Worm (Caenorhabditis elegans) whole organism, L3 larva: Measurements from ENCODE around the gene nspb-11.

Experiments used
- R02D3.7 ChIP-seq: fragments of 150-350 bp; optimal IDR thresholded peaks from 2 replicates; lab custom pipeline; 2014; ENCODE audit warnings: missing biosample characterization, missing genetic modification characterization
- aly-2 ChIP-seq: fragments of 150-350 bp; optimal IDR thresholded peaks from 2 replicates; lab custom pipeline; 2014; ENCODE audit warnings: missing biosample characterization, missing genetic modification characterization
- ama-1 ChIP-seq: fragments of 150-350 bp; optimal IDR thresholded peaks from 2 replicates; lab custom pipeline; 2018
- ceh-28 ChIP-seq: fragments of 150-350 bp; optimal IDR thresholded peaks from 2 replicates; lab custom pipeline; 2014; ENCODE audit warnings: missing biosample characterization, missing genetic modification reagents, missing genetic modification characterization
- ceh-82 ChIP-seq: fragments of 150-350 bp; optimal IDR thresholded peaks from 2 replicates; lab custom pipeline; 2014; ENCODE audit warnings: missing biosample characterization, missing genetic modification characterization
- ceh-9 ChIP-seq: sonication (generic microtip); optimal IDR thresholded peaks from 2 replicates; lab custom pipeline; 2018; ENCODE audit warnings: missing biosample characterization, missing genetic modification characterization
- daf-12 ChIP-seq: fragments of 150-350 bp; optimal IDR thresholded peaks from 2 replicates; lab custom pipeline; 2014; ENCODE audit warnings: missing biosample characterization, missing genetic modification reagents, missing genetic modification characterization
- egl-27 ChIP-seq: sonication (generic microtip); optimal IDR thresholded peaks from 4 replicates; lab custom pipeline; 2017; ENCODE audit warnings: missing biosample characterization, missing genetic modification reagents, missing genetic modification characterization
- egl-5 ChIP-seq: fragments of 150-350 bp; optimal IDR thresholded peaks from 2 replicates; lab custom pipeline; 2017; ENCODE audit warnings: missing biosample characterization, missing genetic modification reagents, missing genetic modification characterization, inconsistent platforms
- elt-2 ChIP-seq: sonication (generic microtip); optimal IDR thresholded peaks from 2 replicates; lab custom pipeline; 2016; ENCODE audit warnings: missing genetic modification reagents, mild to moderate bottlenecking, missing genetic modification characterization, missing compliant biosample characterization
- elt-3 ChIP-seq, 3 experiments: fragments of 150-350 bp in 1 of 3; sonication (generic microtip) in 2 of 3; optimal IDR thresholded peaks; 2 replicates in 2 of 3; 4 replicates in 1 of 3; lab custom pipeline; 2014 to 2017; ENCODE audit warnings: missing biosample characterization in 3 of 3, missing genetic modification characterization in 3 of 3
- fkh-10 ChIP-seq: sonication (generic microtip); optimal IDR thresholded peaks from 2 replicates; lab custom pipeline; 2017; ENCODE audit warnings: missing biosample characterization, missing genetic modification reagents, missing genetic modification characterization
- fkh-2 ChIP-seq: fragments of 150-350 bp; optimal IDR thresholded peaks from 2 replicates; lab custom pipeline; 2014; ENCODE audit warnings: missing biosample characterization, missing genetic modification reagents, missing genetic modification characterization
- hmg-11 ChIP-seq: sonication (generic microtip); optimal IDR thresholded peaks from 2 replicates; lab custom pipeline; 2016; ENCODE audit warnings: missing genetic modification characterization, missing compliant biosample characterization
- lin-15B ChIP-seq: fragments of 150-350 bp; optimal IDR thresholded peaks from 2 replicates; lab custom pipeline; 2014; ENCODE audit warnings: missing biosample characterization, missing genetic modification characterization
- lin-39 ChIP-seq: fragments of 150-350 bp; optimal IDR thresholded peaks from 2 replicates; lab custom pipeline; 2018; ENCODE audit warnings: missing biosample characterization, missing genetic modification reagents, missing genetic modification characterization
- lsy-12 ChIP-seq: sonication (generic microtip); optimal IDR thresholded peaks from 2 replicates; lab custom pipeline; 2016; ENCODE audit warnings: mild to moderate bottlenecking, missing genetic modification characterization, missing compliant biosample characterization
- mdl-1 ChIP-seq: fragments of 150-350 bp; optimal IDR thresholded peaks from 2 replicates; lab custom pipeline; 2014; ENCODE audit warnings: missing biosample characterization, missing genetic modification characterization
- mml-1 ChIP-seq: fragments of 150-350 bp; sonication (generic microtip); optimal IDR thresholded peaks from 3 replicates; lab custom pipeline; 2014; ENCODE audit warnings: missing biosample characterization, missing genetic modification characterization
- nfya-1 ChIP-seq: sonication (generic microtip); optimal IDR thresholded peaks from 2 replicates; lab custom pipeline; 2017; ENCODE audit warnings: missing genetic modification characterization, mild to moderate bottlenecking, missing compliant biosample characterization, antibody characterized with exemption, moderate library complexity; ENCODE audit not compliant: insufficient read depth
- nhr-11 ChIP-seq: fragments of 150-350 bp; optimal IDR thresholded peaks from 2 replicates; lab custom pipeline; 2014; ENCODE audit warnings: missing biosample characterization, missing genetic modification characterization
- nhr-23 ChIP-seq: fragments of 150-350 bp; optimal IDR thresholded peaks from 2 replicates; lab custom pipeline; 2014; ENCODE audit warnings: missing biosample characterization, missing genetic modification reagents, missing genetic modification characterization
- nhr-237 ChIP-seq: fragments of 150-350 bp; optimal IDR thresholded peaks from 2 replicates; lab custom pipeline; 2014; ENCODE audit warnings: missing biosample characterization, missing genetic modification characterization
- nhr-25 ChIP-seq: sonication (generic microtip); optimal IDR thresholded peaks from 2 replicates; lab custom pipeline; 2017; ENCODE audit warnings: missing biosample characterization, missing genetic modification characterization
- nhr-43 ChIP-seq: sonication (generic microtip); optimal IDR thresholded peaks from 2 replicates; lab custom pipeline; 2016; ENCODE audit warnings: mild to moderate bottlenecking, missing genetic modification characterization, missing compliant biosample characterization; ENCODE audit not compliant: poor library complexity, severe bottlenecking
- nhr-76 ChIP-seq: fragments of 150-350 bp; sonication (generic microtip); optimal IDR thresholded peaks from 5 replicates; lab custom pipeline; 2014; ENCODE audit warnings: missing biosample characterization, missing genetic modification characterization
- nhr-77 ChIP-seq: fragments of 150-350 bp; optimal IDR thresholded peaks from 2 replicates; lab custom pipeline; 2014; ENCODE audit warnings: missing biosample characterization, missing genetic modification characterization
- pha-4 ChIP-seq: fragments of 150-350 bp; optimal IDR thresholded peaks from 2 replicates; lab custom pipeline; 2014; ENCODE audit warnings: missing biosample characterization, missing genetic modification reagents, missing genetic modification characterization
- pqm-1 ChIP-seq: fragments of 150-350 bp; optimal IDR thresholded peaks from 2 replicates; lab custom pipeline; 2017; ENCODE audit warnings: missing biosample characterization, missing genetic modification characterization, inconsistent platforms
- sea-2 ChIP-seq: fragments of 150-350 bp; sonication (generic microtip); optimal IDR thresholded peaks from 4 replicates; lab custom pipeline; 2014; ENCODE audit warnings: missing biosample characterization, missing genetic modification reagents, missing genetic modification characterization
- skn-1 ChIP-seq: fragments of 150-350 bp; optimal IDR thresholded peaks from 2 replicates; lab custom pipeline; 2014; ENCODE audit warnings: missing biosample characterization, missing genetic modification characterization
- snpc-4 ChIP-seq: fragments of 150-350 bp; optimal IDR thresholded peaks from 2 replicates; lab custom pipeline; 2014; ENCODE audit warnings: missing biosample characterization, missing genetic modification characterization
- unc-62 ChIP-seq: fragments of 150-350 bp; sonication (generic microtip); optimal IDR thresholded peaks from 4 replicates; lab custom pipeline; 2014; ENCODE audit warnings: missing biosample characterization, missing genetic modification reagents, missing genetic modification characterization
- zag-1 ChIP-seq: fragments of 150-350 bp; optimal IDR thresholded peaks from 2 replicates; lab custom pipeline; 2014; ENCODE audit warnings: missing biosample characterization, missing genetic modification characterization

The nspb-11 gene

ce11 chrII:12928241-12928640 is 21.1 kb downstream of the nspb-11 start, which contains the start of gene F58G1.3:
TSS of gene F58G1.3 (minus strand) at chrII:12928341.
- TF ChIP-seq lsy-12 (tag; lab: Kevin White, UChicago) (no peak), nhr-77 (tag; lab: Kevin White, UChicago) (no peak), snpc-4 (tag; lab: Kevin White, UChicago) (no peak), mml-1 (tag; lab: Kevin White, UChicago) (no peak), lin-39 (tag; lab: Kevin White, UChicago) (no peak), egl-27 (tag; lab: Kevin White, UChicago) (no peak), pha-4 (tag; lab: Kevin White, UChicago) (no peak)

- no peak for TF ChIP-seq nhr-25
- peak; percentile 69 for TF ChIP-seq elt-2 (tag; lab: Kevin White, UChicago)
- peak; percentile 22 for TF ChIP-seq pqm-1 (tag; lab: Kevin White, UChicago)
Measured at ce11 chrII:12930138-12930537, 23.0 kb downstream of the nspb-11 start.

ce11 chrII:12931456-12931923 is 24.3 kb downstream of the nspb-11 start, which contains the start of gene dct-18:
TSS of gene dct-18 (plus strand) at chrII:12931873.
- no peak for TF ChIP-seq fkh-10 (GFP tag; lab: Kevin White, UChicago)
- TF ChIP-seq skn-1: no peak
- TF ChIP-seq pha-4 (tag; lab: Kevin White, UChicago): peak; percentile 24
- peak; percentile 77 for TF ChIP-seq pqm-1 (tag; lab: Kevin White, UChicago)
- TF ChIP-seq elt-2 (tag; lab: Kevin White, UChicago): peak; percentile 95
- TF ChIP-seq, all 47 proteins: peak for 3

- TF ChIP-seq nhr-11 (tag; lab: Kevin White, UChicago): no peak
- TF ChIP-seq sea-2 (GFP tag; lab: Kevin White, UChicago): no peak
- TF ChIP-seq egl-5 (tag; lab: Kevin White, UChicago): no peak
- no peak for TF ChIP-seq nhr-237 (tag; lab: Kevin White, UChicago)
- TF ChIP-seq lin-15B: no peak
- TF ChIP-seq mml-1 (tag; lab: Kevin White, UChicago): no peak
- no peak for TF ChIP-seq nhr-77 (tag; lab: Kevin White, UChicago)
- no peak for TF ChIP-seq skn-1
- no peak for TF ChIP-seq ceh-9 (tag; lab: Kevin White, UChicago)
- TF ChIP-seq lsy-12 (tag; lab: Kevin White, UChicago): no peak
Measured at ce11 chrII:12935259-12935658, 28.1 kb downstream of the nspb-11 start, which contains the start of gene lips-9. TSS of gene lips-9 (minus strand) at chrII:12935359.

ce11 chrII:12939161-12939560 is 32.0 kb downstream of the nspb-11 start:
- TF ChIP-seq nhr-23: peak; percentile 32
- no peak for TF ChIP-seq zag-1
- TF ChIP-seq elt-3 (tag; optimal IDR thresholded peaks at IDR 0.05; lab: Kevin White, UChicago): peak in 1 of 3 experiments; percentile 25
- TF ChIP-seq nhr-25: peak; percentile 24
- TF ChIP-seq mdl-1: no peak

ce11 chrII:12939801-12940200 is 32.6 kb downstream of the nspb-11 start, which contains the start of gene arrd-10:
TSS of gene arrd-10 (plus strand) at chrII:12940101.
- no peak for TF ChIP-seq nfya-1 (tag; lab: Kevin White, UChicago)
- TF ChIP-seq snpc-4 (tag; lab: Kevin White, UChicago): no peak
- TF ChIP-seq mml-1 (tag; lab: Kevin White, UChicago): no peak
- TF ChIP-seq fkh-10 (GFP tag; lab: Kevin White, UChicago): no peak
- no peak for TF ChIP-seq hmg-11
- TF ChIP-seq daf-12 (tag; lab: Kevin White, UChicago): no peak
- no peak for TF ChIP-seq ceh-28

- TF ChIP-seq ama-1 (lab: Kevin White, UChicago) (no peak), egl-5 (tag; lab: Kevin White, UChicago) (no peak), nhr-237 (tag; lab: Kevin White, UChicago) (no peak), snpc-4 (tag; lab: Kevin White, UChicago) (no peak), skn-1 (no peak), hmg-11 (no peak), aly-2 (tag; lab: Kevin White, UChicago) (no peak), sea-2 (GFP tag; lab: Kevin White, UChicago) (no peak), daf-12 (tag; lab: Kevin White, UChicago) (no peak), lsy-12 (tag; lab: Kevin White, UChicago) (no peak), nhr-43 (tag; lab: Kevin White, UChicago) (peak; percentile 68), nhr-23 (peak; percentile 45), ceh-28 (no peak), elt-2 (tag; lab: Kevin White, UChicago) (no peak), fkh-2 (tag; lab: Kevin White, UChicago) (no peak), elt-3 (tag; optimal IDR thresholded peaks at IDR 0.05; lab: Kevin White, UChicago) (peak; percentile 51 to 85 (median 83)), nhr-76 (no peak), lin-15B (no peak), unc-62 (no peak), pqm-1 (tag; lab: Kevin White, UChicago) (no peak), R02D3.7 (tag; lab: Kevin White, UChicago) (no peak), ceh-82 (no peak)
- TF ChIP-seq, all 47 proteins: peak for 3
Measured at ce11 chrII:12942496-12942895, 35.3 kb downstream of the nspb-11 start.
